Fruit fly (Drosophila melanogaster): ENCODE data around the gene CG33722.
A peak's percentile ranks its signal among the peaks of the same experiment; 100 is the strongest.

The CG33722 gene

dm6 chr3R:8233864-8234263 lies 10.0 kb upstream of the CG33722 start (continued):
- TF ChIP-seq esg (GFP tag; conservative IDR thresholded peaks at IDR 0.05), result no peak
- TF ChIP-seq ind (GFP tag; optimal IDR thresholded peaks at IDR 0.05), result no peak
- no peak for TF ChIP-seq danr (GFP tag; IDR thresholded peaks at IDR 0.05)
- no peak for TF ChIP-seq dan (GFP tag; IDR thresholded peaks at IDR 0.05)
- TF ChIP-seq CG17385 (GFP tag; optimal IDR thresholded peaks at IDR 0.05), result no peak
- no peak for TF ChIP-seq CG1647 (GFP tag; optimal IDR thresholded peaks at IDR 0.05)
- TF ChIP-seq Nf-YA (GFP tag; IDR thresholded peaks at IDR 0.05), result no peak
- TF ChIP-seq CG4360 (GFP tag; IDR thresholded peaks at IDR 0.05), result no peak
- no peak for TF ChIP-seq CG12299 (tag; optimal IDR thresholded peaks at IDR 0.05)
- no peak for TF ChIP-seq lov (optimal IDR thresholded peaks at IDR 0.05)
- TF ChIP-seq lov (GFP tag; IDR thresholded peaks at IDR 0.05), result no peak
- TF ChIP-seq Max (GFP tag; optimal IDR thresholded peaks at IDR 0.05), result no peak
- no peak for TF ChIP-seq CG6254 (GFP tag; optimal IDR thresholded peaks at IDR 0.05)
- TF ChIP-seq usp (GFP tag; optimal IDR thresholded peaks at IDR 0.05), result no peak
- TF ChIP-seq CG2712 (tag; optimal IDR thresholded peaks at IDR 0.05), result peak; percentile 45
- TF ChIP-seq prd (optimal IDR thresholded peaks at IDR 0.05), result no peak
- peak; percentile 16; the same call in 1 of the 3 replicates for TF ChIP-seq prd (GFP tag; IDR thresholded peaks at IDR 0.05)
- TF ChIP-seq Mes4 (GFP tag; optimal IDR thresholded peaks at IDR 0.05), result no peak
- TF ChIP-seq ftz-f1 (GFP tag; optimal IDR thresholded peaks at IDR 0.05), result no peak
- no peak for TF ChIP-seq Nf-YB (GFP tag; optimal IDR thresholded peaks at IDR 0.05)
- TF ChIP-seq Dll (GFP tag; IDR thresholded peaks at IDR 0.05; ENCODE audit: partially characterized antibody), result 0 out of 4 replicates have a peak, but pooled peaks have one; percentile 5
- TF ChIP-seq pros (GFP tag; optimal IDR thresholded peaks at IDR 0.05), result no peak
- TF ChIP-seq bigmax (GFP tag; optimal IDR thresholded peaks at IDR 0.05), result no peak
- peak; percentile 7 for TF ChIP-seq CG10267 (tag; optimal IDR thresholded peaks at IDR 0.05)
- TF ChIP-seq emc (GFP tag; optimal IDR thresholded peaks at IDR 0.05), result no peak
- no peak for TF ChIP-seq CG3065 (GFP tag; optimal IDR thresholded peaks at IDR 0.05)
- no peak for TF ChIP-seq croc (GFP tag; conservative IDR thresholded peaks at IDR 0.05)
- peak; percentile 11 for TF ChIP-seq CG7786 (GFP tag; optimal IDR thresholded peaks at IDR 0.05)
- no peak for TF ChIP-seq Eip74EF (GFP tag; optimal IDR thresholded peaks at IDR 0.05)
- peak; percentile 59 for TF ChIP-seq CG1603 (tag; optimal IDR thresholded peaks at IDR 0.05)
- TF ChIP-seq CG3163 (GFP tag; optimal IDR thresholded peaks at IDR 0.05), result no peak
- TF ChIP-seq disco-r (GFP tag; optimal IDR thresholded peaks at IDR 0.05), result no peak
- no peak for TF ChIP-seq corto (GFP tag; optimal IDR thresholded peaks at IDR 0.05)
- TF ChIP-seq CG4854 (GFP tag; optimal IDR thresholded peaks at IDR 0.05), result no peak
- no peak for TF ChIP-seq Mad (GFP tag; optimal IDR thresholded peaks at IDR 0.05)
- TF ChIP-seq CG11723 (GFP tag; optimal IDR thresholded peaks at IDR 0.05), result no peak
- TF ChIP-seq CG9215 (GFP tag; IDR thresholded peaks at IDR 0.05), result no peak
- no peak for TF ChIP-seq CG8924 (tag; optimal IDR thresholded peaks at IDR 0.05)
- no peak for TF ChIP-seq Myb (GFP tag; optimal IDR thresholded peaks at IDR 0.05)
- TF ChIP-seq sob (GFP tag; IDR thresholded peaks at IDR 0.05), result no peak
- TF ChIP-seq Oaz (GFP tag; IDR thresholded peaks at IDR 0.05), result peak; percentile 42; the same call in 1 of the 2 replicates
- no peak for TF ChIP-seq Ets97D (GFP tag; optimal IDR thresholded peaks at IDR 0.05)
- TF ChIP-seq kay (GFP tag; optimal IDR thresholded peaks at IDR 0.05), result no peak
- no peak for TF ChIP-seq CG4404 (GFP tag; IDR thresholded peaks at IDR 0.05)
- no peak for TF ChIP-seq CG7839 (tag; optimal IDR thresholded peaks at IDR 0.05)
- TF ChIP-seq sc (optimal IDR thresholded peaks at IDR 0.05), result no peak
- TF ChIP-seq sc (GFP tag; optimal IDR thresholded peaks at IDR 0.05), result no peak
- no peak for TF ChIP-seq CG8089 (GFP tag; optimal IDR thresholded peaks at IDR 0.05)
- no peak for TF ChIP-seq CG30403 (GFP tag; optimal IDR thresholded peaks at IDR 0.05)
- peak; percentile 43 for TF ChIP-seq phol (tag; optimal IDR thresholded peaks at IDR 0.05)
- TF ChIP-seq CG17912 (GFP tag; optimal IDR thresholded peaks at IDR 0.05), result no peak
- no peak for TF ChIP-seq Hey (tag; optimal IDR thresholded peaks at IDR 0.05)
- no peak for TF ChIP-seq CG8944 (GFP tag; optimal IDR thresholded peaks at IDR 0.05)
